Fruit fly (Drosophila melanogaster) whole organism, adult: Measurements from ENCODE around the gene CG31635.

ENCODE experiments used
- CG11617 ChIP-seq: fragments of 200-800 bp; sonication (Bioruptor generic); optimal IDR thresholded peaks from 2 replicates; lab custom pipeline; 2017; ENCODE audit warnings: mild to moderate bottlenecking, missing biosample characterization, missing genetic modification reagents, missing genetic modification characterization
- CG12768 ChIP-seq: fragments of 200-800 bp; sonication (Bioruptor generic); optimal IDR thresholded peaks from 2 replicates; lab custom pipeline; 2017; ENCODE audit warnings: missing biosample characterization, missing genetic modification characterization, mild to moderate bottlenecking, moderate library complexity, missing genetic modification reagents
- CG14711 ChIP-seq: fragments of 200-800 bp; sonication (Bioruptor generic); optimal IDR thresholded peaks from 2 replicates; lab custom pipeline; 2018; ENCODE audit warnings: missing biosample characterization, mild to moderate bottlenecking, missing genetic modification characterization, moderate library complexity
- CG1620 ChIP-seq: fragments of 200-800 bp; sonication (Bioruptor generic); optimal IDR thresholded peaks from 2 replicates; lab custom pipeline; 2016; ENCODE audit warnings: missing biosample characterization, missing genetic modification characterization
- CG33017 ChIP-seq: fragments of 200-800 bp; sonication (Bioruptor generic); optimal IDR thresholded peaks from 2 replicates; lab custom pipeline; 2018; ENCODE audit warnings: missing biosample characterization, mild to moderate bottlenecking, missing genetic modification characterization, moderate library complexity
- CG5204 ChIP-seq: fragments of 200-800 bp; sonication (Bioruptor generic); optimal IDR thresholded peaks from 2 replicates; lab custom pipeline; 2016; ENCODE audit warnings: missing biosample characterization, missing genetic modification characterization
- CG7045 ChIP-seq: fragments of 200-800 bp; sonication (Bioruptor generic); optimal IDR thresholded peaks from 2 replicates; lab custom pipeline; 2017; ENCODE audit warnings: missing biosample characterization, mild to moderate bottlenecking, missing genetic modification characterization
- CG7101 ChIP-seq: fragments of 200-800 bp; sonication (Bioruptor generic); optimal IDR thresholded peaks from 2 replicates; lab custom pipeline; 2018; ENCODE audit warnings: missing biosample characterization, mild to moderate bottlenecking, missing genetic modification characterization, moderate library complexity
- Clk ChIP-seq: fragments of 200-800 bp; sonication (Bioruptor generic); optimal IDR thresholded peaks from 2 replicates; lab custom pipeline; 2017; ENCODE audit warnings: missing biosample characterization, missing genetic modification characterization
- Crg-1 ChIP-seq: fragments of 200-800 bp; sonication (Bioruptor generic); optimal IDR thresholded peaks from 2 replicates; lab custom pipeline; 2016; ENCODE audit warnings: missing biosample characterization, missing genetic modification characterization
- Hr96 ChIP-seq: fragments of 200-800 bp; sonication (Bioruptor generic); optimal IDR thresholded peaks from 2 replicates; lab custom pipeline; 2016; ENCODE audit warnings: missing biosample characterization, missing genetic modification characterization
- Mnt ChIP-seq: fragments of 200-800 bp; sonication (Bioruptor generic); optimal IDR thresholded peaks from 2 replicates; lab custom pipeline; 2016; ENCODE audit warnings: missing biosample characterization, mild to moderate bottlenecking, missing genetic modification characterization
- bab1 ChIP-seq: fragments of 200-800 bp; sonication (Bioruptor generic); optimal IDR thresholded peaks from 3 replicates; lab custom pipeline; 2019; ENCODE audit warnings: missing biosample characterization, mild to moderate bottlenecking, missing genetic modification characterization, moderate library complexity
- cic ChIP-seq: fragments of 200-800 bp; sonication (Bioruptor generic); optimal IDR thresholded peaks from 2 replicates; lab custom pipeline; 2017; ENCODE audit warnings: missing biosample characterization, mild to moderate bottlenecking, missing genetic modification characterization, moderate library complexity
- cnc ChIP-seq, 2 experiments: fragments of >200 bp; optimal IDR thresholded peaks; 2 replicates each; lab custom pipeline; 2017
- kay ChIP-seq: fragments of 200-800 bp; sonication (Bioruptor generic); peaks from one replicate; lab custom pipeline; 2016; ENCODE audit warnings: missing biosample characterization, missing genetic modification characterization, borderline replicate concordance
- ovo ChIP-seq: fragments of 200-800 bp; sonication (Bioruptor generic); optimal IDR thresholded peaks from 2 replicates; lab custom pipeline; 2016; ENCODE audit warnings: missing biosample characterization, missing genetic modification characterization
- pad ChIP-seq: fragments of 200-800 bp; sonication (Bioruptor generic); optimal IDR thresholded peaks from 3 replicates; lab custom pipeline; 2017; ENCODE audit warnings: missing biosample characterization, missing genetic modification characterization, mild to moderate bottlenecking, moderate library complexity, missing genetic modification reagents
- tj ChIP-seq: fragments of 200-800 bp; sonication (Bioruptor generic); optimal IDR thresholded peaks from 3 replicates; lab custom pipeline; 2017; ENCODE audit warnings: missing biosample characterization, mild to moderate bottlenecking, missing genetic modification characterization, moderate library complexity
- toe ChIP-seq: fragments of 200-800 bp; sonication (Bioruptor generic); optimal IDR thresholded peaks from 2 replicates; lab custom pipeline; 2016; ENCODE audit warnings: missing biosample characterization, missing genetic modification characterization

The CG31635 gene

dm6 chr2L:6649085-6649754 is at the start of gene CG31635, which contains the start of gene Tango1:
Gene CG31635 (minus strand): TSS chr2L:6649114.
Gene Tango1 (plus strand): TSS chr2L:6649388.
- TF ChIP-seq tj (peak; percentile 98), Hr96 (GFP tag; lab: Kevin White, UChicago) (no peak), CG12768 (GFP tag; lab: Kevin White, UChicago) (no peak), Mnt (GFP tag; lab: Kevin White, UChicago) (no peak), Clk (GFP tag; lab: Kevin White, UChicago) (no peak), CG14711 (tag; lab: Kevin White, UChicago) (peak; percentile 60), kay (GFP tag; lab: Kevin White, UChicago) (no peak), CG1620 (GFP tag; lab: Kevin White, UChicago) (peak; percentile 8), CG7101 (tag; lab: Kevin White, UChicago) (peak; percentile 32), CG5204 (GFP tag; lab: Kevin White, UChicago) (no peak), ovo (GFP tag; lab: Kevin White, UChicago) (no peak), toe (GFP tag; lab: Kevin White, UChicago) (no peak), bab1 (GFP tag; lab: Kevin White, UChicago) (peak; percentile 46), Crg-1 (GFP tag; lab: Kevin White, UChicago) (no peak), cnc (optimal IDR thresholded peaks at IDR 0.05; lab: Kevin White, UChicago) (no peak), CG33017 (tag; lab: Kevin White, UChicago) (no peak), CG11617 (GFP tag; lab: Kevin White, UChicago) (no peak), CG7045 (GFP tag; lab: Kevin White, UChicago) (peak; percentile 10), pad (peak; percentile 9), cic (GFP tag; lab: Kevin White, UChicago) (peak; percentile 0)

dm6 chr2L:6698387-6698786 is 49.5 kb upstream of the CG31635 start:
- no peak for TF ChIP-seq CG11617 (GFP tag; lab: Kevin White, UChicago)
- no peak for TF ChIP-seq kay (GFP tag; lab: Kevin White, UChicago)
- TF ChIP-seq Mnt (GFP tag; lab: Kevin White, UChicago), result no peak
- TF ChIP-seq Crg-1 (GFP tag; lab: Kevin White, UChicago), result no peak
- TF ChIP-seq CG1620 (GFP tag; lab: Kevin White, UChicago), result no peak
- no peak for TF ChIP-seq CG12768 (GFP tag; lab: Kevin White, UChicago)

- TF ChIP-seq CG7101 (tag; lab: Kevin White, UChicago) (no peak), CG14711 (tag; lab: Kevin White, UChicago) (no peak), kay (GFP tag; lab: Kevin White, UChicago) (no peak), cnc (optimal IDR thresholded peaks at IDR 0.05; lab: Kevin White, UChicago) (no peak), Mnt (GFP tag; lab: Kevin White, UChicago) (no peak), toe (GFP tag; lab: Kevin White, UChicago) (no peak), Hr96 (GFP tag; lab: Kevin White, UChicago) (no peak), CG11617 (GFP tag; lab: Kevin White, UChicago) (no peak), cic (GFP tag; lab: Kevin White, UChicago) (no peak), tj (no peak), CG5204 (GFP tag; lab: Kevin White, UChicago) (no peak), ovo (GFP tag; lab: Kevin White, UChicago) (no peak), bab1 (GFP tag; lab: Kevin White, UChicago) (no peak)
Measured at dm6 chr2L:6696229-6696628, 47.3 kb upstream of the CG31635 start.

- no peak for TF ChIP-seq CG5204 (GFP tag; lab: Kevin White, UChicago)
- TF ChIP-seq tj, result no peak
- TF ChIP-seq ovo (GFP tag; lab: Kevin White, UChicago), result no peak
- TF ChIP-seq CG1620 (GFP tag; lab: Kevin White, UChicago), result no peak
- no peak for TF ChIP-seq CG14711 (tag; lab: Kevin White, UChicago)
- no peak for TF ChIP-seq cnc (optimal IDR thresholded peaks at IDR 0.05; lab: Kevin White, UChicago)
- no peak for TF ChIP-seq Mnt (GFP tag; lab: Kevin White, UChicago)
- no peak for TF ChIP-seq Hr96 (GFP tag; lab: Kevin White, UChicago)
- TF ChIP-seq toe (GFP tag; lab: Kevin White, UChicago), result no peak
- no peak for TF ChIP-seq cic (GFP tag; lab: Kevin White, UChicago)
Measured at dm6 chr2L:6693794-6694254, 44.9 kb upstream of the CG31635 start.

- TF ChIP-seq kay (GFP tag; lab: Kevin White, UChicago) (no peak), cic (GFP tag; lab: Kevin White, UChicago) (no peak), Hr96 (GFP tag; lab: Kevin White, UChicago) (no peak), Crg-1 (GFP tag; lab: Kevin White, UChicago) (no peak), Mnt (GFP tag; lab: Kevin White, UChicago) (no peak), CG33017 (tag; lab: Kevin White, UChicago) (no peak), CG7101 (tag; lab: Kevin White, UChicago) (no peak)
Measured at dm6 chr2L:6692048-6692447, 43.1 kb upstream of the CG31635 start.

- TF ChIP-seq CG7045 (GFP tag; lab: Kevin White, UChicago), result no peak
- no peak for TF ChIP-seq tj
- TF ChIP-seq bab1 (GFP tag; lab: Kevin White, UChicago), result no peak
- no peak for TF ChIP-seq CG14711 (tag; lab: Kevin White, UChicago)
- no peak for TF ChIP-seq CG33017 (tag; lab: Kevin White, UChicago)
- TF ChIP-seq CG5204 (GFP tag; lab: Kevin White, UChicago), result no peak
- TF ChIP-seq Hr96 (GFP tag; lab: Kevin White, UChicago), result no peak
- no peak for TF ChIP-seq Clk (GFP tag; lab: Kevin White, UChicago)
- no peak for TF ChIP-seq toe (GFP tag; lab: Kevin White, UChicago)
Measured at dm6 chr2L:6686612-6687011, 37.7 kb upstream of the CG31635 start, which contains the start of gene CG11327. Gene CG11327 (minus strand): TSS chr2L:6686712.
